Worm (Caenorhabditis elegans): ENCODE results near the gene H12C20.7.

- TF ChIP-seq hrde-1 (tag; optimal IDR thresholded peaks at IDR 0.05; ENCODE audit: borderline replicate concordance) (no peak), Y53G8AR.9 (GFP tag; conservative IDR thresholded peaks at IDR 0.05) (no peak), F10E7.11 (tag; optimal IDR thresholded peaks at IDR 0.05) (no peak), hsf-1 (GFP tag; IDR thresholded peaks at IDR 0.05) (no peak), ztf-6 (GFP tag; IDR thresholded peaks at IDR 0.05) (no peak), him-1 (tag; optimal IDR thresholded peaks at IDR 0.05) (no peak), unc-62 (GFP tag; optimal IDR thresholded peaks at IDR 0.05) (no peak), zim-3 (tag; optimal IDR thresholded peaks at IDR 0.05) (no peak), snpc-4 (GFP tag; optimal IDR thresholded peaks at IDR 0.05) (no peak), snpc-4 (tag; optimal IDR thresholded peaks at IDR 0.05) (no peak), lin-40 (tag; optimal IDR thresholded peaks at IDR 0.05) (no peak)
These were observed 8.2 kb downstream of the H12C20.7 start, which contains the start of gene srx-87 for ce11 chrV:11564573-11564972.
